Worm (Caenorhabditis elegans) whole organism, L4 larva: ENCODE data around the gene str-220.
A peak's percentile ranks its signal among the peaks of the same experiment; 100 is the strongest.

Source experiments
- R02D3.7 ChIP-seq: fragments of 150-350 bp; sonication (generic microtip); optimal IDR thresholded peaks from 3 replicates; lab custom pipeline; 2014; ENCODE audit warnings: missing biosample characterization, missing genetic modification characterization
- ZK546.5 ChIP-seq, 2 experiments: sonication (generic microtip); optimal IDR thresholded peaks; 2 replicates each; lab custom pipeline; 2017; ENCODE audit warnings: missing biosample characterization in 2 of 2, missing genetic modification characterization in 2 of 2
- ces-1 ChIP-seq: fragments of 150-350 bp; sonication (generic microtip); optimal IDR thresholded peaks from 4 replicates; lab custom pipeline; 2014; ENCODE audit warnings: missing biosample characterization, missing genetic modification reagents, missing genetic modification characterization
- fos-1 ChIP-seq: fragments of 150-350 bp; optimal IDR thresholded peaks from 2 replicates; lab custom pipeline; 2014; ENCODE audit warnings: missing biosample characterization, missing genetic modification characterization
- hlh-30 ChIP-seq: sonication (generic microtip); optimal IDR thresholded peaks from 2 replicates; lab custom pipeline; 2017; ENCODE audit warnings: antibody characterized with exemption, mild to moderate bottlenecking, missing genetic modification characterization, missing compliant biosample characterization; ENCODE audit not compliant: insufficient read depth
- lin-13 ChIP-seq: fragments of 150-350 bp; optimal IDR thresholded peaks from 2 replicates; lab custom pipeline; 2014; ENCODE audit warnings: missing biosample characterization, missing genetic modification reagents, missing genetic modification characterization
- nhr-25 ChIP-seq: sonication (generic microtip); optimal IDR thresholded peaks from 2 replicates; lab custom pipeline; 2017; ENCODE audit warnings: missing genetic modification characterization, mild to moderate bottlenecking, missing compliant biosample characterization, antibody characterized with exemption, moderate library complexity, borderline replicate concordance; ENCODE audit not compliant: insufficient read depth
- nhr-77 ChIP-seq: fragments of 150-350 bp; optimal IDR thresholded peaks from 2 replicates; lab custom pipeline; 2014; ENCODE audit warnings: missing biosample characterization, missing genetic modification characterization
- snpc-4 ChIP-seq: fragments of 150-350 bp; optimal IDR thresholded peaks from 2 replicates; lab custom pipeline; 2014; ENCODE audit warnings: missing biosample characterization, missing genetic modification characterization
- unc-130 ChIP-seq: sonication (generic microtip); optimal IDR thresholded peaks from 2 replicates; lab custom pipeline; 2016; ENCODE audit warnings: missing genetic modification reagents, missing genetic modification characterization, missing compliant biosample characterization

DNA sequence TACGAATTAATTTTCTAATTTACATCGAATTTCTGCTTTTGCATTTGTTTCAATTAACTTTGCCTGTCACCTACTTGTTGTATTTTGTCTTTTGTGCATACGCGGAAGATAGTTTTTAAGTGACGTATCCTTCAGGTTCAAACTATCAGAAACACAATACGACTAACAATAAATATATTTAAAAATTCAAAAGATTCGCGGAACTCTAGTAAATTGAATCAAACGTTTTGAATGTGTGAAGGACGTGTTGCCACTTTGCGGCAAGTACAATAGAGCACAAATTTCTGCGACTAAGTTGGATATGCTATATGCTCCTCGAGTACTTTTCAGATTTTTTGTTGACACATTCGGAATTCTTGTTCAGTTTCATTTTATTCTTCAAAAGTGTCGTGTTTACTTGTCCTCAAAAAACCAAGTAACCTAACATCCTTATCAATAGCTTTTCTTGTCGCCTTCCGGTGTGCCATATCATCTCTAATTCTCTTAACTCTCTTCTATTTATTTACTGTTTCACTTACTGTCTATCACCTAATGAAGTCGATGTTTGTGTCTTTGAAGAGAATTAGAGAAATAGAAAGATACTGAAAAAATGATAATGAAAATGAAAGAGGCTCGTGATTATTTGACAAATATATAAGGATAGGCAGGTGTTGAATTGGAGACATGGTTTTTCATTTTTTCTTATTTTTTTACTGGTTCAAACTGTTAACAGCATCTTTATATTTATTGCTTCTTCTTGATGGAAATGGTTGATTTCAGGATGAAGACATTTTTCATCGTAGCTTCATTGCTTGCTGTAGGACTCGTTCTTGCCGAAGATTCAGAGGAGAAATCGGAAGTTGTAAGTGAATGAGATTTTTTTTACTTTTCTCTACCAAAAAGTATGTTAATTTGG is 17.7 kb upstream of the str-220 start, which contains the start of gene srlf-7:
- TF ChIP-seq nhr-25 (tag; lab: Kevin White, UChicago) (no peak), lin-13 (GFP tag; lab: Kevin White, UChicago) (no peak), nhr-77 (tag; lab: Kevin White, UChicago) (peak; percentile 95), hlh-30 (tag; lab: Kevin White, UChicago) (peak; percentile 77), fos-1 (tag; lab: Kevin White, UChicago) (peak; percentile 52), ces-1 (GFP tag; lab: Kevin White, UChicago) (no peak), ZK546.5 (tag; optimal IDR thresholded peaks at IDR 0.05; lab: Kevin White, UChicago) (no peak), snpc-4 (tag; lab: Kevin White, UChicago) (no peak), R02D3.7 (tag; lab: Kevin White, UChicago) (no peak), unc-130 (GFP tag; lab: Kevin White, UChicago) (no peak)
